Fruit fly (Drosophila melanogaster) Kc167 (cell line): ENCODE results near the gene Tpr2.

ENCODE experiments used
- Myc ChIP-seq: fragments of >200 bp; optimal IDR thresholded peaks from 2 replicates; lab custom pipeline; 2017; ENCODE audit warnings: missing external identifiers
- Sin3A ChIP-seq: fragments of >200 bp; optimal IDR thresholded peaks from 2 replicates; lab custom pipeline; 2018; ENCODE audit warnings: missing external identifiers
- psq ChIP-seq: fragments of >200 bp; optimal IDR thresholded peaks from 2 replicates; lab custom pipeline; 2017; ENCODE audit warnings: missing external identifiers
- ttk ChIP-seq: sonication (Bioruptor generic); optimal IDR thresholded peaks from 2 replicates; lab custom pipeline; 2017; ENCODE audit warnings: missing external identifiers

dm6 chr2L:16451858-16452257 is 39.5 kb upstream of the Tpr2 start:
- TF ChIP-seq psq (lab: Kevin White, UChicago) (no peak), Myc (lab: Kevin White, UChicago) (no peak), ttk (lab: Kevin White, UChicago) (no peak), Sin3A (lab: Kevin White, UChicago) (no peak)
